Worm (Caenorhabditis elegans) whole organism, early embryonic: ENCODE measurements around the gene ZK1320.7.

ENCODE experiments used
- B0310.2 ChIP-seq: sonication (generic microtip); optimal IDR thresholded peaks from 2 replicates; lab custom pipeline; 2016; ENCODE audit warnings: mild to moderate bottlenecking, missing genetic modification characterization, missing compliant biosample characterization
- F13C5.2 ChIP-seq: sonication (generic microtip); optimal IDR thresholded peaks from 2 replicates; lab custom pipeline; 2017; ENCODE audit warnings: mild to moderate bottlenecking, missing genetic modification characterization, inconsistent platforms, missing compliant biosample characterization
- aly-1 ChIP-seq: sonication (generic microtip); optimal IDR thresholded peaks from 2 replicates; lab custom pipeline; 2016; ENCODE audit warnings: missing genetic modification characterization, missing compliant biosample characterization
- ama-1 ChIP-seq: fragments of 150-350 bp; optimal IDR thresholded peaks from 2 replicates; lab custom pipeline; 2014
- ceh-36 ChIP-seq: sonication (generic microtip); optimal IDR thresholded peaks from 2 replicates; lab custom pipeline; 2016; ENCODE audit warnings: missing genetic modification characterization, inconsistent platforms, missing compliant biosample characterization
- flt-1 ChIP-seq: fragments of 200-800 bp; sonication (Bioruptor generic); IDR thresholded peaks from 2 replicates; pipeline ENCODE4 v1.3.6; 2022; ENCODE audit warnings: missing genetic modification characterization, missing compliant biosample characterization
- hmbx-1 ChIP-seq: sonication (generic microtip); optimal IDR thresholded peaks from 2 replicates; lab custom pipeline; 2016; ENCODE audit warnings: mild to moderate bottlenecking, missing genetic modification characterization, missing compliant biosample characterization
- pes-1 ChIP-seq: fragments of 200-800 bp; sonication (Bioruptor generic); IDR thresholded peaks from 2 replicates; pipeline ENCODE4 v1.3.6; 2022; ENCODE audit warnings: missing genetic modification reagents, missing genetic modification characterization, missing compliant biosample characterization
- scrt-1 ChIP-seq: fragments of 200-800 bp; sonication (Bioruptor generic); IDR thresholded peaks from 2 replicates; pipeline ENCODE4 v1.3.6; 2022; ENCODE audit warnings: missing genetic modification characterization, missing compliant biosample characterization
- tbx-11 ChIP-seq: fragments of 200-800 bp; sonication (Bioruptor generic); IDR thresholded peaks from 2 replicates; pipeline ENCODE4 v1.3.6; 2022; ENCODE audit warnings: missing genetic modification characterization, missing compliant biosample characterization
- tbx-37 ChIP-seq: fragments of 200-800 bp; sonication (Bioruptor generic); conservative IDR thresholded peaks from 2 replicates; pipeline ENCODE4 v1.3.6; 2022; ENCODE audit warnings: missing genetic modification reagents, missing genetic modification characterization, missing compliant biosample characterization

DNA sequence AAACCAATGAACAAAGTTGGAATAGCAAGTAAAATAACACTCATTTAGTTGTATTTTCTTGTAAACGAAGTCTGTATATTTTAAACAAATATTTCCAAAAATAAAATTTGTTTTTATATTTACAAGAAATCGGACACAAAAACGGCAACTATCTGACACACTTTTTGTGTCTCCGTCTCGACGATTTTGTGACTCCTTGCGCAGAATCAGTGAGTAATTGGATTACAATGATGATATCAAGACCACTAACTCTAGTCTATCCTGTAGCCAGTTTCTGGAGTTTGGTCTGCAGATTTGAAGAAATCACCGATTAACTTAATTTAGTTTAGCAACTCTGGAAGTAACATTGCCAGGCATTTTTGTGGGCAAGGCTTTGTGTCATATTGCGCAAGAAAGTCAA is 8.6 kb upstream of the ZK1320.7 start, which contains the start of gene cyp-13A10:
- TF ChIP-seq B0310.2 (no peak), pes-1 (GFP tag; lab: Robert Waterston, UW) (no peak), F13C5.2 (no peak), ama-1 (lab: Kevin White, UChicago) (no peak), scrt-1 (GFP tag; lab: Robert Waterston, UW) (no peak), aly-1 (tag; lab: Kevin White, UChicago) (no peak), ceh-36 (tag; lab: Kevin White, UChicago) (no peak), tbx-11 (GFP tag; lab: Robert Waterston, UW) (no peak), flt-1 (GFP tag; lab: Robert Waterston, UW) (no peak), hmbx-1 (tag; lab: Kevin White, UChicago) (no peak), tbx-37 (no peak)
